Worm (Caenorhabditis elegans) whole organism, L4/young adult: ENCODE data around the gene cox-6B.

Source experiments
- dao-5 ChIP-seq: sonication (generic microtip); optimal IDR thresholded peaks from 2 replicates; lab custom pipeline; 2016; ENCODE audit warnings: missing genotype, missing genetic modification characterization, moderate library complexity, missing compliant biosample characterization
- him-1 ChIP-seq: sonication (generic microtip); optimal IDR thresholded peaks from 2 replicates; lab custom pipeline; 2016; ENCODE audit warnings: missing genotype, missing genetic modification reagents, missing genetic modification characterization, missing compliant biosample characterization

- no peak for TF ChIP-seq dao-5 (tag; lab: Kevin White, UChicago)
- no peak for TF ChIP-seq him-1
These were observed 96.1 kb downstream of the cox-6B start for ce11 chrIII:2795442-2796023.
